Fruit fly (Drosophila melanogaster): ENCODE data around the gene CG7362.

The CG7362 gene

dm6 chr3R:14721942-14722939, 32.0 kb downstream of the CG7362 start:
- TF ChIP-seq ttk (optimal IDR thresholded peaks at IDR 0.05) (no peak), h (optimal IDR thresholded peaks at IDR 0.05) (no peak), Sin3A (optimal IDR thresholded peaks at IDR 0.05) (no peak), psq (optimal IDR thresholded peaks at IDR 0.05) (no peak), Myc (optimal IDR thresholded peaks at IDR 0.05) (no peak), insv (optimal IDR thresholded peaks at IDR 0.05) (no peak)

dm6 chr3R:14720885-14721284, 33.4 kb downstream of the CG7362 start:
- TF ChIP-seq insv (optimal IDR thresholded peaks at IDR 0.05) (no peak), Myc (optimal IDR thresholded peaks at IDR 0.05) (no peak), h (optimal IDR thresholded peaks at IDR 0.05) (no peak), ttk (optimal IDR thresholded peaks at IDR 0.05) (no peak), Sin3A (optimal IDR thresholded peaks at IDR 0.05) (no peak), psq (optimal IDR thresholded peaks at IDR 0.05) (no peak)

- TF ChIP-seq insv (optimal IDR thresholded peaks at IDR 0.05) (no peak), Myc (optimal IDR thresholded peaks at IDR 0.05) (no peak), psq (optimal IDR thresholded peaks at IDR 0.05) (no peak), Sin3A (optimal IDR thresholded peaks at IDR 0.05) (no peak), ttk (optimal IDR thresholded peaks at IDR 0.05) (no peak), h (optimal IDR thresholded peaks at IDR 0.05) (no peak)
Observed at dm6 chr3R:14720130-14720529, 34.1 kb downstream of the CG7362 start.

dm6 chr3R:14719380-14719779, 34.9 kb downstream of the CG7362 start:
- TF ChIP-seq ttk (optimal IDR thresholded peaks at IDR 0.05) (no peak), psq (optimal IDR thresholded peaks at IDR 0.05) (no peak), insv (optimal IDR thresholded peaks at IDR 0.05) (no peak), Sin3A (optimal IDR thresholded peaks at IDR 0.05) (no peak)

dm6 chr3R:14717712-14718097, 36.6 kb downstream of the CG7362 start:
- TF ChIP-seq Sin3A (optimal IDR thresholded peaks at IDR 0.05) (no peak), psq (optimal IDR thresholded peaks at IDR 0.05) (no peak)

- no peak for TF ChIP-seq Myc (optimal IDR thresholded peaks at IDR 0.05)
- no peak for TF ChIP-seq h (optimal IDR thresholded peaks at IDR 0.05)
- no peak for TF ChIP-seq Sin3A (optimal IDR thresholded peaks at IDR 0.05)
- TF ChIP-seq psq (optimal IDR thresholded peaks at IDR 0.05), result no peak
Observed at dm6 chr3R:14717076-14717711, 37.1 kb downstream of the CG7362 start.

- TF ChIP-seq Myc (optimal IDR thresholded peaks at IDR 0.05) (no peak), h (optimal IDR thresholded peaks at IDR 0.05) (no peak), Sin3A (optimal IDR thresholded peaks at IDR 0.05) (no peak), insv (optimal IDR thresholded peaks at IDR 0.05) (no peak), ttk (optimal IDR thresholded peaks at IDR 0.05) (no peak), psq (optimal IDR thresholded peaks at IDR 0.05) (no peak)
Observed at dm6 chr3R:14716188-14717075, 37.8 kb downstream of the CG7362 start.

dm6 chr3R:14714904-14715588, 39.2 kb downstream of the CG7362 start:
- TF ChIP-seq psq (optimal IDR thresholded peaks at IDR 0.05), result no peak
- no peak for TF ChIP-seq Sin3A (optimal IDR thresholded peaks at IDR 0.05)
- no peak for TF ChIP-seq insv (optimal IDR thresholded peaks at IDR 0.05)
- TF ChIP-seq Myc (optimal IDR thresholded peaks at IDR 0.05), result no peak
- no peak for TF ChIP-seq ttk (optimal IDR thresholded peaks at IDR 0.05)
- TF ChIP-seq h (optimal IDR thresholded peaks at IDR 0.05), result no peak

- TF ChIP-seq h (optimal IDR thresholded peaks at IDR 0.05), result no peak
- no peak for TF ChIP-seq Myc (optimal IDR thresholded peaks at IDR 0.05)
- TF ChIP-seq insv (optimal IDR thresholded peaks at IDR 0.05), result no peak
- TF ChIP-seq psq (optimal IDR thresholded peaks at IDR 0.05), result no peak
- no peak for TF ChIP-seq ttk (optimal IDR thresholded peaks at IDR 0.05)
- no peak for TF ChIP-seq Sin3A (optimal IDR thresholded peaks at IDR 0.05)
Observed at dm6 chr3R:14714147-14714903, 39.9 kb downstream of the CG7362 start.

- TF ChIP-seq Myc (optimal IDR thresholded peaks at IDR 0.05), result no peak
- no peak for TF ChIP-seq Sin3A (optimal IDR thresholded peaks at IDR 0.05)
- TF ChIP-seq psq (optimal IDR thresholded peaks at IDR 0.05), result no peak
Observed at dm6 chr3R:14713776-14714146, 40.5 kb downstream of the CG7362 start.

dm6 chr3R:14713110-14713713, 41.0 kb downstream of the CG7362 start:
- TF ChIP-seq Myc (optimal IDR thresholded peaks at IDR 0.05) (no peak), insv (optimal IDR thresholded peaks at IDR 0.05) (no peak), h (optimal IDR thresholded peaks at IDR 0.05) (no peak), Sin3A (optimal IDR thresholded peaks at IDR 0.05) (no peak), ttk (optimal IDR thresholded peaks at IDR 0.05) (no peak), psq (optimal IDR thresholded peaks at IDR 0.05) (no peak)
